Worm (Caenorhabditis elegans): Measurements from ENCODE around the gene C14B9.2.

Gene C14B9.2

DNA sequence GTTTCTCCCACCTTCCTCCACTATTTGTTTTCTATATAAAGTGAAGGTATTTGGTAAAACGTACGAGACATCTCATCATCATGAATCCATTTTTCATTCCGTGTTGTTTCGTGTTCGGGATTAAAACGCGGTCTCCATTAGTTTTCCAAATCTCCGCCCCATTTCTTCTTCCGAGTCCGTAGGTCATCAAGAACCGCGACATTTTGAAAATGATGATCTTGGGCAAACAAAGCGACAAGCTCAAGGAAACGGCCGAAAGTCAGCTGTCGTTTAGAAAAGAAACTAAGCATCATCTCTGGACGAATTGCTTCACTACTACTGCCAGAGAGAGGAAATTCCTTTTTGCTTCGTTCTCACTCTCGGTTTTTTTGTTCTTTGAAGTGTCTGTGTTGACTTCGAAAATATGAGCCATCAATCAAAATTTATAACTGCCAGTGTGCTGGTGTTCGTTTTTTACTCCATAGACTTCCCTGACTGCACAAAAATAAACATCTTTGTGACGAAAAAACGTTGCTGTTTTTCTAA, 39.2 kb downstream of the C14B9.2 start (continued):
- TF ChIP-seq madf-5 (GFP tag; IDR thresholded peaks at IDR 0.05): no peak
- no peak for TF ChIP-seq ceh-32 (tag; optimal IDR thresholded peaks at IDR 0.05; ENCODE audit: poor library complexity)
- peak in 1 of 2 experiments; percentile 72 for TF ChIP-seq unc-62 (GFP tag; optimal IDR thresholded peaks at IDR 0.05 in 1 of 2)
- no peak for TF ChIP-seq unc-62 (tag; optimal IDR thresholded peaks at IDR 0.05)
- no peak for TF ChIP-seq nhr-28 (tag; optimal IDR thresholded peaks at IDR 0.05)
- TF ChIP-seq skn-1 (tag; optimal IDR thresholded peaks at IDR 0.05): no peak
- TF ChIP-seq madf-9 (GFP tag; conservative IDR thresholded peaks at IDR 0.05): no peak
- TF ChIP-seq duxl-1 (tag; optimal IDR thresholded peaks at IDR 0.05; ENCODE audit: poor library complexity): no peak
- TF ChIP-seq Y48G9A.11 (GFP tag; IDR thresholded peaks at IDR 0.05): no peak
- no peak for TF ChIP-seq F44E2.7 (GFP tag; IDR thresholded peaks at IDR 0.05)
- TF ChIP-seq hif-1 (tag; optimal IDR thresholded peaks at IDR 0.05): no peak
- TF ChIP-seq nhr-77 (tag; optimal IDR thresholded peaks at IDR 0.05): no peak
- TF ChIP-seq lim-7 (GFP tag; IDR thresholded peaks at IDR 0.05): no peak
- TF ChIP-seq dmd-6 (GFP tag; IDR thresholded peaks at IDR 0.05): 0 out of 2 replicates have a peak, but pooled peaks have one; percentile 12
- no peak for TF ChIP-seq ZK546.5 (tag; optimal IDR thresholded peaks at IDR 0.05)
- no peak for TF ChIP-seq ces-1 (GFP tag; optimal IDR thresholded peaks at IDR 0.05)
- no peak for TF ChIP-seq zfp-2 (tag; optimal IDR thresholded peaks at IDR 0.05)
- 0 out of 2 replicates have a peak, but pooled peaks have one; percentile 38 for TF ChIP-seq ceh-20 (GFP tag; IDR thresholded peaks at IDR 0.05)

DNA sequence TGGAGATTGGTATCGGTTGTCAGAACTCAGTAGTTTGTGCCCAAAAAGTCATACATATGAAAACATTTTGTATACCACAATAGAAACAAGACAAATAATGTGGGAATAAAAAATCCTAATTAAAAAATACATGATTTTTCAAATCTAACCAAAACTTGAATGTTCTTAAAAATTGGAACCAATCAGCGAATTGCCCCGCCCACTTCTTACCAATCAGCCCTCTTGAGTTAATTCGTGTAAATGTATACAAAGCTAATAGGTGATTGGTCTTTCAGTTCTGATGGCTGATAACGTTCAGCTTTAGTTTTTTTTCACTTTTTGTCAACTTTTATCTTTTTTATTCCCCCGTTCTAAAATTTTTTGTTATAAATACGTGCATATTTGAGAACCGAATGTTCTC, 41.8 kb downstream of the C14B9.2 start:
- TF ChIP-seq skn-1 (tag; optimal IDR thresholded peaks at IDR 0.05) (no peak), nhr-77 (tag; optimal IDR thresholded peaks at IDR 0.05) (no peak), Y75B8A.6 (GFP tag; IDR thresholded peaks at IDR 0.05) (no peak), daf-8 (GFP tag; IDR thresholded peaks at IDR 0.05) (no peak), zfp-2 (tag; optimal IDR thresholded peaks at IDR 0.05) (no peak), nhr-6 (tag; optimal IDR thresholded peaks at IDR 0.05) (no peak), nhr-41 (GFP tag; IDR thresholded peaks at IDR 0.05) (no peak), php-3 (GFP tag; IDR thresholded peaks at IDR 0.05) (no peak)

DNA sequence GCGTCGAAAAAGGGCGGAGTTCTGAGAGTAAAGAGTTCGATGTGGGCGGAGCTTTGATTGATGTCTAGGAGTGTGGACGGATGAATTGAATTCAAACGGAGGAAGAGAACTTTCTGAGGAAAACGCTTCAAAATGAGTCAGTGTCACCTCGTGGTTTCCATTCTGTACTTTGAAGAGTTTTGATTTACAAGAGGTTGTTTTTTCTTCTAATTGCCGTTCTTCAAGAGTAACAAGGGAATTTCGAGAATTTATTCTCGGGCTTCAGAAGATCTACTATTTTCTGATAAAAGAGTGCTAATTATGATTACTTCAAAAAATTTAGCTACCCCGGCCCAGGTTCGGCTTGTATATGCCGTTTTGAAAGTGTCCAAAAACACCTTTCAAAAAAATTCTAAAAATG, 42.8 kb downstream of the C14B9.2 start, which contains the start of gene C50C3.12:
Gene C50C3.12, plus strand, starts transcription at position 301 of the 400 bp plus-strand sequence.
- TF ChIP-seq hlh-30 (tag; optimal IDR thresholded peaks at IDR 0.05; ENCODE audit: insufficient read depth) (no peak), sdz-12 (GFP tag; optimal IDR thresholded peaks at IDR 0.05) (no peak), fkh-10 (GFP tag; optimal IDR thresholded peaks at IDR 0.05) (peak; percentile 0)

DNA sequence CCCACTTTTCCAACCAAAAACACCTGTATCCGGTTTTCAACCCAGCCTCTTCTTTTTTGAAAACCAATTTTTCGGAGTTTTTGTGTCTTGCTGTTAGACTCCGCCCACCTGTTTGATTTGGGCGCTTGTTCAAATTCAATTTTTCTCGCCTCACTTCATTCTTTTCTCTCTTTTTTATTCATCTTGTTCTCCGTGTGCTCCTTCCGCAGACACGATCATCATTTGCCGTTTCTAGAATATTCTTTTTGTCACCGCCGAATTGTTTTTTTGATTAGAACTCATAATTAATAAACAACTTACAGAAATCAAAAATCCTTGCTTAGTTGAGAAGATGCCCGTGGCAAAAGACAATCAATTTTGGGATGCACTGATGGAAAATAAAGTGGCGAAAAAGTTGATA, 45.5 kb downstream of the C14B9.2 start, which contains the start of gene C50C3.5:
Gene C50C3.5, plus strand, starts transcription at position 301 of the 400 bp plus-strand sequence.
- TF ChIP-seq ztf-11 (tag; optimal IDR thresholded peaks at IDR 0.05) (no peak), ces-1 (GFP tag; optimal IDR thresholded peaks at IDR 0.05) (peak; percentile 39)

DNA sequence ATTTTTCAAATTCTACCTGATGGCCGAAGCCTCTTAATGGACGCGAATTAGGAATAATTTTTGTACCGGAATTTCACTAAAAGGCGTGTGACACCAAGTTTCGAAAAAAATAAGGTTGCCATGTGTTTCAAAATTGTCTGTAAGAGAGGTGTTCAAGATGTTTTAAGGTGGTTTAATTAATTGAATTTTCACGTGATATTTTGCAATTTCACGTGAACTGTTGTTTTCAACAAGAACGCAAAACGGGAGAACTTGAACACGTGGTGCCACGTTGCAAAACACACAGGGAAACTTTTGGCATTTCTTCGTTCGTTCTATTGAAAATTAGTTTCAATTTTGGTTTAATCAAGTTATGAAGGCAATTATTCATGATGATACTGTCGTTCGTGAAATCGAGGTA, 48.1 kb downstream of the C14B9.2 start, which contains the start of gene spc-2:
Gene spc-2, plus strand, starts transcription at position 301 of the 400 bp plus-strand sequence.
- no peak for TF ChIP-seq ces-1 (GFP tag; optimal IDR thresholded peaks at IDR 0.05)
- no peak for TF ChIP-seq T20F7.1 (GFP tag; optimal IDR thresholded peaks at IDR 0.05)
- TF ChIP-seq zip-11 (GFP tag; IDR thresholded peaks at IDR 0.05): no peak

DNA sequence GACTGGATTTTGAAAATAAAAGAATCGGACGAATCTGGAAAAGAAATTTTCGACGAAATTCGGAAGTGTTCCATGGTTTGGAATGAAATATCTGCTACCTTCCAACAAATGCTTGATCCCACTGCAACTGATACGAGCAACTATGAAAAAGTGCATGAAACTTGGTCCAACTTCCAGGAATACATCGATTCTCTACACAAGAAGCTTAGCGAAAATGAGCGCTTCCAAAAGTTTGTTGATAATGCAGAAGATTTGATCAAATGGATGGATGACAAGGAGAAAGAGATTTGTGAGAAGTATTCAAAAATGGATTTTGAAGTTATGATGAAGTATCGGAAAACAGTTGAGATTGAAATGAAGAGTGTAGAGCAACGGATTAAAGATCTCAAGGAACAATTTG, 49.1 kb downstream of the C14B9.2 start:
- TF ChIP-seq mxl-3 (GFP tag; optimal IDR thresholded peaks at IDR 0.05) (no peak), aha-1 (tag) (peak; percentile 90)
